Worm (Caenorhabditis elegans) whole organism, L4 larva: ENCODE measurements around the gene taap-1.

Experiments used
- F44E2.7 ChIP-seq: fragments of 200-800 bp; sonication (Bioruptor generic); IDR thresholded peaks from 2 replicates; pipeline ENCODE4 v2.1.2; 2022; ENCODE audit warnings: missing genetic modification characterization, missing compliant biosample characterization
- F49E8.2 ChIP-seq: sonication (generic microtip); optimal IDR thresholded peaks from 2 replicates; lab custom pipeline; 2016; ENCODE audit warnings: missing compliant biosample characterization, mild to moderate bottlenecking, missing genetic modification characterization, borderline replicate concordance
- R02D3.7 ChIP-seq: fragments of 150-350 bp; sonication (generic microtip); optimal IDR thresholded peaks from 3 replicates; lab custom pipeline; 2014; ENCODE audit warnings: missing biosample characterization, missing genetic modification characterization
- T20F7.1 ChIP-seq: fragments of 200-800 bp; sonication (Bioruptor generic); optimal IDR thresholded peaks from 2 replicates; lab custom pipeline; 2018; ENCODE audit warnings: mild to moderate bottlenecking, missing genetic modification characterization, missing compliant biosample characterization
- Y48G9A.11 ChIP-seq: fragments of 200-800 bp; sonication (Bioruptor generic); IDR thresholded peaks from 2 replicates; pipeline ENCODE4 v1.3.6; 2022; ENCODE audit warnings: missing genetic modification reagents, missing genetic modification characterization, missing compliant biosample characterization
- ZK546.5 ChIP-seq, 2 experiments: sonication (generic microtip); optimal IDR thresholded peaks; 2 replicates each; lab custom pipeline; 2017; ENCODE audit warnings: missing biosample characterization in 2 of 2, missing genetic modification characterization in 2 of 2
- aha-1 ChIP-seq: fragments of 150-350 bp; peaks from one replicate; lab custom pipeline; 2014; ENCODE audit warnings: missing biosample characterization, missing genetic modification characterization
- aly-2 ChIP-seq: sonication (generic microtip); optimal IDR thresholded peaks from 2 replicates; lab custom pipeline; 2018; ENCODE audit warnings: missing biosample characterization, missing genetic modification characterization
- ama-1 ChIP-seq: fragments of 150-350 bp; optimal IDR thresholded peaks from 2 replicates; lab custom pipeline; 2014; ENCODE audit warnings: inconsistent platforms, mixed read lengths
- attf-4 ChIP-seq: sonication (generic microtip); optimal IDR thresholded peaks from 3 replicates; lab custom pipeline; 2017; ENCODE audit warnings: missing biosample characterization, missing genetic modification characterization
- ceh-20 ChIP-seq: fragments of 200-800 bp; sonication (Bioruptor generic); IDR thresholded peaks from 2 replicates; pipeline ENCODE4 v1.3.6; 2022; ENCODE audit warnings: missing genetic modification reagents, missing genetic modification characterization, missing compliant biosample characterization
- ceh-32 ChIP-seq: sonication (generic microtip); optimal IDR thresholded peaks from 2 replicates; lab custom pipeline; 2016; ENCODE audit warnings: mild to moderate bottlenecking, missing genetic modification characterization, missing compliant biosample characterization; ENCODE audit not compliant: poor library complexity
- ceh-82 ChIP-seq: sonication (generic microtip); optimal IDR thresholded peaks from 2 replicates; lab custom pipeline; 2017; ENCODE audit warnings: missing biosample characterization, missing genetic modification characterization
- daf-12 ChIP-seq: fragments of 150-350 bp; optimal IDR thresholded peaks from 2 replicates; lab custom pipeline; 2014; ENCODE audit warnings: missing biosample characterization, missing genetic modification reagents, missing genetic modification characterization
- daf-19 ChIP-seq: fragments of 200-800 bp; sonication (Bioruptor generic); conservative IDR thresholded peaks from 2 replicates; pipeline ENCODE4 v1.3.6; 2022; ENCODE audit warnings: missing genetic modification characterization, missing compliant biosample characterization
- daf-8 ChIP-seq: fragments of 200-800 bp; sonication (Bioruptor generic); IDR thresholded peaks from 2 replicates; pipeline ENCODE4 v1.3.6; 2022; ENCODE audit warnings: missing genetic modification characterization, missing compliant biosample characterization
- dmd-8 ChIP-seq: fragments of 200-800 bp; sonication (Bioruptor generic); IDR thresholded peaks from 2 replicates; pipeline ENCODE4 v1.3.6; 2022; ENCODE audit warnings: missing genetic modification characterization, missing compliant biosample characterization
- dmd-9 ChIP-seq: fragments of 200-800 bp; sonication (Bioruptor generic); IDR thresholded peaks from 2 replicates; pipeline ENCODE4 v1.3.6; 2022; ENCODE audit warnings: missing genetic modification reagents, missing genetic modification characterization, missing compliant biosample characterization
- dpl-1 ChIP-seq: fragments of 150-350 bp; optimal IDR thresholded peaks from 2 replicates; lab custom pipeline; 2014; ENCODE audit warnings: missing biosample characterization, missing genetic modification reagents, missing genetic modification characterization
- egl-27 ChIP-seq: sonication (generic microtip); optimal IDR thresholded peaks from 3 replicates; lab custom pipeline; 2017; ENCODE audit warnings: missing biosample characterization, missing genetic modification reagents, missing genetic modification characterization
- egl-43 ChIP-seq: fragments of 200-800 bp; sonication (Bioruptor generic); IDR thresholded peaks from 2 replicates; pipeline ENCODE4 v1.3.6; 2022; ENCODE audit warnings: missing genetic modification reagents, missing genetic modification characterization, missing compliant biosample characterization
- fos-1 ChIP-seq: fragments of 150-350 bp; optimal IDR thresholded peaks from 2 replicates; lab custom pipeline; 2014; ENCODE audit warnings: missing biosample characterization, missing genetic modification characterization
- hmg-1.1 ChIP-seq: fragments of 200-800 bp; sonication (Bioruptor generic); IDR thresholded peaks from 2 replicates; pipeline ENCODE4 v1.3.6; 2022; ENCODE audit warnings: missing genetic modification reagents, missing genetic modification characterization, missing compliant biosample characterization
- jun-1 ChIP-seq: fragments of 150-350 bp; optimal IDR thresholded peaks from 2 replicates; lab custom pipeline; 2014; ENCODE audit warnings: missing biosample characterization, missing genetic modification reagents, missing genetic modification characterization
- lim-7 ChIP-seq: fragments of 200-800 bp; sonication (Bioruptor generic); IDR thresholded peaks from 2 replicates; pipeline ENCODE4 v1.3.6; 2022; ENCODE audit warnings: missing genetic modification characterization, missing compliant biosample characterization
- lin-1 ChIP-seq: fragments of 200-800 bp; sonication (Bioruptor generic); IDR thresholded peaks from 2 replicates; pipeline ENCODE4 v1.3.6; 2022; ENCODE audit warnings: missing genetic modification reagents, missing genetic modification characterization, missing compliant biosample characterization
- lin-15B ChIP-seq: fragments of 150-350 bp; sonication (generic microtip); optimal IDR thresholded peaks from 3 replicates; lab custom pipeline; 2014; ENCODE audit warnings: missing biosample characterization, missing genetic modification characterization
- lin-39 ChIP-seq: fragments of 150-350 bp; optimal IDR thresholded peaks from 2 replicates; lab custom pipeline; 2014; ENCODE audit warnings: missing biosample characterization, missing genetic modification reagents, missing genetic modification characterization
- lsy-2 ChIP-seq, 2 experiments: fragments of 150-350 bp in 1 of 2; sonication (generic microtip) in 1 of 2; optimal IDR thresholded peaks; 2 replicates each; lab custom pipeline; 2014 to 2017; ENCODE audit warnings: missing biosample characterization in 2 of 2, missing genetic modification characterization in 2 of 2
- madf-9 ChIP-seq: fragments of 200-800 bp; sonication (Bioruptor generic); conservative IDR thresholded peaks from 2 replicates; pipeline ENCODE4 v1.3.6; 2022; ENCODE audit warnings: missing genetic modification reagents, missing genetic modification characterization, missing compliant biosample characterization
- mdt-29 ChIP-seq: fragments of 200-800 bp; sonication (Bioruptor generic); IDR thresholded peaks from 2 replicates; pipeline ENCODE4 v1.3.6; 2022; ENCODE audit warnings: missing genetic modification reagents, missing genetic modification characterization, missing compliant biosample characterization
- mes-2 ChIP-seq: sonication (generic microtip); optimal IDR thresholded peaks from 2 replicates; lab custom pipeline; 2016; ENCODE audit warnings: missing genotype, mild to moderate bottlenecking, missing genetic modification characterization, missing compliant biosample characterization; ENCODE audit not compliant: poor library complexity, severe bottlenecking
- nhr-10 ChIP-seq: fragments of 150-350 bp; optimal IDR thresholded peaks from 2 replicates; lab custom pipeline; 2014; ENCODE audit warnings: missing biosample characterization, missing genetic modification characterization
- nhr-11 ChIP-seq: fragments of 150-350 bp; optimal IDR thresholded peaks from 2 replicates; lab custom pipeline; 2014; ENCODE audit warnings: missing biosample characterization, missing genetic modification characterization
- nhr-111 ChIP-seq: fragments of 200-800 bp; sonication (Bioruptor generic); optimal IDR thresholded peaks from 2 replicates; lab custom pipeline; 2018; ENCODE audit warnings: mild to moderate bottlenecking, missing genetic modification characterization, missing compliant biosample characterization
- nhr-25 ChIP-seq: sonication (generic microtip); optimal IDR thresholded peaks from 2 replicates; lab custom pipeline; 2017; ENCODE audit warnings: missing genetic modification characterization, mild to moderate bottlenecking, missing compliant biosample characterization, antibody characterized with exemption, moderate library complexity, borderline replicate concordance; ENCODE audit not compliant: insufficient read depth
- nhr-28 ChIP-seq: fragments of 150-350 bp; optimal IDR thresholded peaks from 2 replicates; lab custom pipeline; 2014; ENCODE audit warnings: missing biosample characterization, missing genetic modification characterization
- nhr-41 ChIP-seq: fragments of 200-800 bp; sonication (Bioruptor generic); IDR thresholded peaks from 2 replicates; pipeline ENCODE4 v1.3.6; 2022; ENCODE audit warnings: missing genetic modification reagents, missing genetic modification characterization, missing compliant biosample characterization
- nhr-6 ChIP-seq: fragments of 150-350 bp; optimal IDR thresholded peaks from 2 replicates; lab custom pipeline; 2014; ENCODE audit warnings: missing biosample characterization, missing genetic modification characterization
- nhr-77 ChIP-seq: fragments of 150-350 bp; optimal IDR thresholded peaks from 2 replicates; lab custom pipeline; 2014; ENCODE audit warnings: missing biosample characterization, missing genetic modification characterization
- php-3 ChIP-seq: fragments of 200-800 bp; sonication (Bioruptor generic); IDR thresholded peaks from 2 replicates; pipeline ENCODE4 v1.3.6; 2022; ENCODE audit warnings: missing genetic modification reagents, missing genetic modification characterization, missing compliant biosample characterization
- pqm-1 ChIP-seq: sonication (generic microtip); optimal IDR thresholded peaks from 2 replicates; lab custom pipeline; 2017; ENCODE audit warnings: missing biosample characterization, missing genetic modification characterization
- rbr-2 ChIP-seq: sonication (generic microtip); optimal IDR thresholded peaks from 2 replicates; lab custom pipeline; 2016; ENCODE audit warnings: missing genotype, missing genetic modification characterization, missing compliant biosample characterization
- sdz-12 ChIP-seq: fragments of 200-800 bp; sonication (Bioruptor generic); optimal IDR thresholded peaks from 2 replicates; lab custom pipeline; 2018; ENCODE audit warnings: mild to moderate bottlenecking, missing genetic modification characterization, missing compliant biosample characterization
- snpc-1.2 ChIP-seq: fragments of 200-800 bp; sonication (Bioruptor generic); IDR thresholded peaks from 2 replicates; pipeline ENCODE4 v1.3.6; 2022; ENCODE audit warnings: missing genetic modification reagents, missing genetic modification characterization, missing compliant biosample characterization
- tra-1 ChIP-seq: fragments of 200-800 bp; sonication (Bioruptor generic); IDR thresholded peaks from 2 replicates; pipeline ENCODE4 v1.3.6; 2022; ENCODE audit warnings: missing genetic modification reagents, missing genetic modification characterization, missing compliant biosample characterization
- zfp-2 ChIP-seq: sonication (generic microtip); optimal IDR thresholded peaks from 2 replicates; lab custom pipeline; 2016; ENCODE audit warnings: mild to moderate bottlenecking, missing genetic modification characterization, missing compliant biosample characterization
- zfp-3 ChIP-seq: fragments of 200-800 bp; sonication (Bioruptor generic); conservative IDR thresholded peaks from 2 replicates; pipeline ENCODE4 v1.3.6; 2022; ENCODE audit warnings: missing genetic modification reagents, missing genetic modification characterization, missing compliant biosample characterization
- zip-11 ChIP-seq: fragments of 200-800 bp; sonication (Bioruptor generic); IDR thresholded peaks from 2 replicates; pipeline ENCODE4 v1.3.6; 2022; ENCODE audit warnings: missing genetic modification characterization, missing compliant biosample characterization

Gene taap-1

DNA sequence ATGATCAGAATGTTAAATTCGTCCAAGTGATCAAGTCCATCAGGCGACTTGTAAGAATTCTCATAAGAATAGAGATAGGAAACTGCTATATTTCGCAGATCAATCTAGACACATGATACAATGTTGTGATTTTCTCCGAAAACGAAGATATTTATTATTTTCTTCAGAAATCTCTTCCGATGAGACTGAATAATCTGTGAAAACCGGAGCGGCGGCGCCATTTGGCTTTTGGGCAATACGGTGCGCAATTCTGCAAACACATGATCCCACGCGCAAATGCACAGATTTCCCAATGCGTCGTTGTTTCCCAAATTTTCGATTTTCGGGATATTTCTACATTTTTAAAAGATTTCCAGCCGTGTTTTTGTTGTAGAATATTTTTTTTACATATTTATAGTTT lies 41.5 kb downstream of the taap-1 start (continued):
- TF ChIP-seq egl-43 (GFP tag; lab: Robert Waterston, UW) = no peak
- no peak for TF ChIP-seq nhr-41 (GFP tag; lab: Robert Waterston, UW)
- TF ChIP-seq snpc-1.2 (GFP tag; lab: Robert Waterston, UW) = no peak
- no peak for TF ChIP-seq nhr-77 (tag; lab: Kevin White, UChicago)
- TF ChIP-seq daf-8 = no peak

ce11 chrII:8441519-8441918 lies 42.2 kb downstream of the taap-1 start:
- peak; percentile 99 for TF ChIP-seq dmd-8 (GFP tag; lab: Robert Waterston, UW)
- TF ChIP-seq nhr-11 = no peak
- peak; percentile 75 for TF ChIP-seq lin-1 (GFP tag; lab: Robert Waterston, UW)
- TF ChIP-seq mes-2 = peak; percentile 79
- TF ChIP-seq nhr-111 = peak; percentile 75
- TF ChIP-seq ceh-20 = peak; percentile 71; the same call in 1 of the 2 replicates
- peak; percentile 86 for TF ChIP-seq daf-19 (GFP tag; lab: Robert Waterston, UW)
- TF ChIP-seq daf-8 = peak; percentile 72; the same call in 1 of the 2 replicates
- TF ChIP-seq nhr-10 (tag; lab: Kevin White, UChicago) = no peak
- TF ChIP-seq lin-39 = no peak
- peak; percentile 79 for TF ChIP-seq tra-1 (GFP tag; lab: Robert Waterston, UW)
- peak in 1 of 2 experiments; percentile 32 for TF ChIP-seq lsy-2 (tag; optimal IDR thresholded peaks at IDR 0.05; lab: Kevin White, UChicago)
- no peak for TF ChIP-seq egl-27
- TF ChIP-seq F49E8.2 (tag; lab: Kevin White, UChicago) = peak; percentile 59
- peak; percentile 42 for TF ChIP-seq ama-1 (lab: Kevin White, UChicago)
- no peak for TF ChIP-seq fos-1 (tag; lab: Kevin White, UChicago)
- no peak for TF ChIP-seq sdz-12 (GFP tag; lab: Kevin White, UChicago)
- no peak for TF ChIP-seq pqm-1 (tag; lab: Kevin White, UChicago)
- no peak for TF ChIP-seq jun-1 (tag; lab: Kevin White, UChicago)
- no peak for TF ChIP-seq aly-2 (tag; lab: Kevin White, UChicago)
- peak; percentile 79; the same call in 1 of the 2 replicates for TF ChIP-seq zfp-3 (GFP tag; lab: Robert Waterston, UW)
- no peak for TF ChIP-seq dpl-1 (GFP tag; lab: Kevin White, UChicago)
- peak; percentile 99 for TF ChIP-seq F44E2.7 (GFP tag; lab: Robert Waterston, UW)
- peak; percentile 96 for TF ChIP-seq lim-7 (GFP tag; lab: Robert Waterston, UW)
- peak; percentile 69; the same call in 1 of the 2 replicates for TF ChIP-seq mdt-29 (GFP tag; lab: Robert Waterston, UW)
- no peak for TF ChIP-seq attf-4 (tag; lab: Kevin White, UChicago)
- no peak for TF ChIP-seq nhr-28 (tag; lab: Kevin White, UChicago)
- TF ChIP-seq nhr-6 = no peak
- peak; percentile 50 for TF ChIP-seq hmg-1.1 (GFP tag; lab: Robert Waterston, UW)
- TF ChIP-seq ceh-32 (tag; lab: Kevin White, UChicago) = no peak
- TF ChIP-seq R02D3.7 (tag; lab: Kevin White, UChicago) = peak; percentile 21
- TF ChIP-seq daf-12 (tag; lab: Kevin White, UChicago) = no peak
- peak; percentile 93 for TF ChIP-seq egl-43 (GFP tag; lab: Robert Waterston, UW)
- TF ChIP-seq ZK546.5 (tag; optimal IDR thresholded peaks at IDR 0.05; lab: Kevin White, UChicago) = no peak
- TF ChIP-seq ceh-82 = no peak
- peak; percentile 84 for TF ChIP-seq Y48G9A.11 (GFP tag; lab: Robert Waterston, UW)
- no peak for TF ChIP-seq zip-11
- peak; percentile 87 for TF ChIP-seq aha-1 (tag; lab: Kevin White, UChicago)
- peak; percentile 72 for TF ChIP-seq dmd-9 (GFP tag; lab: Robert Waterston, UW)
- TF ChIP-seq madf-9 (GFP tag; lab: Robert Waterston, UW) = no peak
- TF ChIP-seq rbr-2 (tag; lab: Kevin White, UChicago) = peak; percentile 28
- peak; percentile 77 for TF ChIP-seq php-3
- peak; percentile 29 for TF ChIP-seq T20F7.1 (GFP tag; lab: Kevin White, UChicago)
- TF ChIP-seq zfp-2 (tag; lab: Kevin White, UChicago) = no peak
- 0 out of 2 replicates have a peak, but pooled peaks have one; percentile 66 for TF ChIP-seq nhr-41 (GFP tag; lab: Robert Waterston, UW)
- no peak for TF ChIP-seq lin-15B (tag; lab: Kevin White, UChicago)
- TF ChIP-seq nhr-25 = peak; percentile 9
